Worm (Caenorhabditis elegans) whole organism, young adult: ENCODE data around the gene cyp-37A1.

Experiments used
- B0019.2 ChIP-seq: fragments of 200-800 bp; sonication (Bioruptor generic); conservative IDR thresholded peaks from 2 replicates; pipeline ENCODE4 v1.3.6; 2022; ENCODE audit warnings: missing genetic modification reagents, missing genetic modification characterization, missing compliant biosample characterization
- B0035.1 ChIP-seq: sonication (generic microtip); optimal IDR thresholded peaks from 2 replicates; lab custom pipeline; 2016; ENCODE audit warnings: missing genetic modification characterization, mild to moderate bottlenecking, missing compliant biosample characterization, missing genotype, missing genetic modification reagents
- B0261.1 ChIP-seq: sonication (generic microtip); optimal IDR thresholded peaks from 2 replicates; lab custom pipeline; 2016; ENCODE audit warnings: mild to moderate bottlenecking, missing genetic modification characterization, moderate library complexity, missing compliant biosample characterization
- C06A6.2 ChIP-seq: fragments of 200-800 bp; sonication (Bioruptor generic); conservative IDR thresholded peaks from 2 replicates; pipeline ENCODE4 v1.3.6; 2022; ENCODE audit warnings: missing genetic modification characterization, missing compliant biosample characterization
- C17E4.6 ChIP-seq: fragments of 200-800 bp; sonication (Bioruptor generic); IDR thresholded peaks from 2 replicates; pipeline ENCODE4 v1.3.6; 2022; ENCODE audit warnings: missing genetic modification reagents, missing genetic modification characterization, missing compliant biosample characterization
- F23B12.7 ChIP-seq: sonication (generic microtip); optimal IDR thresholded peaks from 2 replicates; lab custom pipeline; 2017; ENCODE audit warnings: missing genetic modification characterization, mild to moderate bottlenecking, missing compliant biosample characterization, antibody characterized with exemption, moderate library complexity; ENCODE audit not compliant: insufficient read depth
- F39B2.1 ChIP-seq: fragments of 200-800 bp; sonication (Bioruptor generic); IDR thresholded peaks from 2 replicates; pipeline ENCODE4 v1.3.6; 2022; ENCODE audit warnings: missing genetic modification reagents, missing genetic modification characterization, missing compliant biosample characterization
- F57C9.4 ChIP-seq: sonication (generic microtip); optimal IDR thresholded peaks from 2 replicates; lab custom pipeline; 2017; ENCODE audit warnings: mild to moderate bottlenecking, missing genetic modification characterization, missing compliant biosample characterization
- K11D2.4 ChIP-seq: fragments of 200-800 bp; sonication (Bioruptor generic); IDR thresholded peaks from 2 replicates; pipeline ENCODE4 v1.3.6; 2022; ENCODE audit warnings: missing genetic modification reagents, missing genetic modification characterization, missing compliant biosample characterization
- T07F8.4 ChIP-seq: sonication (generic microtip); optimal IDR thresholded peaks from 2 replicates; lab custom pipeline; 2016; ENCODE audit warnings: mild to moderate bottlenecking, missing genetic modification characterization, moderate library complexity, missing compliant biosample characterization
- Y53F4B.3 ChIP-seq: fragments of 200-800 bp; sonication (Bioruptor generic); IDR thresholded peaks from 2 replicates; pipeline ENCODE4 v1.3.6; 2022; ENCODE audit warnings: missing genetic modification reagents, missing genetic modification characterization, missing compliant biosample characterization
- aptf-2 ChIP-seq: fragments of 200-800 bp; sonication (Bioruptor generic); conservative IDR thresholded peaks from 2 replicates; pipeline ENCODE4 v1.3.6; 2022; ENCODE audit warnings: missing genetic modification reagents, missing genetic modification characterization, missing compliant biosample characterization
- bed-1 ChIP-seq: fragments of 200-800 bp; sonication (Bioruptor generic); IDR thresholded peaks from 2 replicates; pipeline ENCODE4 v1.3.6; 2022; ENCODE audit warnings: missing genetic modification reagents, missing genetic modification characterization, missing compliant biosample characterization
- bed-2 ChIP-seq: fragments of 200-800 bp; sonication (Bioruptor generic); IDR thresholded peaks from 2 replicates; pipeline ENCODE4 v1.3.6; 2022; ENCODE audit warnings: missing genetic modification reagents, missing genetic modification characterization, missing compliant biosample characterization
- ccch-3 ChIP-seq: fragments of 200-800 bp; sonication (Bioruptor generic); optimal IDR thresholded peaks from 2 replicates; lab custom pipeline; 2018; ENCODE audit warnings: mild to moderate bottlenecking, missing genetic modification characterization, missing compliant biosample characterization
- cebp-1 ChIP-seq, 2 experiments: fragments of 200-800 bp in 1 of 2; sonication (Bioruptor generic) in 1 of 2; sonication (generic microtip) in 1 of 2; IDR thresholded peaks in 1 of 2; optimal IDR thresholded peaks in 1 of 2; 2 replicates each; pipeline versions ENCODE4 v1.3.6 to Lab custom; 2017 to 2022; ENCODE audit warnings: missing compliant biosample characterization in 2 of 2, missing genetic modification characterization in 2 of 2, mild to moderate bottlenecking in 1 of 2, missing genetic modification reagents in 1 of 2, moderate library complexity in 1 of 2
- ceh-100 ChIP-seq: fragments of 200-800 bp; sonication (Bioruptor generic); IDR thresholded peaks from 2 replicates; pipeline ENCODE4 v1.3.6; 2022; ENCODE audit warnings: missing genetic modification reagents, missing genetic modification characterization, missing compliant biosample characterization
- ceh-27 ChIP-seq: fragments of 200-800 bp; sonication (Bioruptor generic); optimal IDR thresholded peaks from 2 replicates; lab custom pipeline; 2018; ENCODE audit warnings: mild to moderate bottlenecking, missing genetic modification characterization, moderate library complexity, missing compliant biosample characterization
- ceh-40 ChIP-seq: fragments of 200-800 bp; sonication (Bioruptor generic); IDR thresholded peaks from 2 replicates; pipeline ENCODE4 v1.3.6; 2022; ENCODE audit warnings: missing genetic modification characterization, missing compliant biosample characterization
- ceh-58 ChIP-seq: fragments of 200-800 bp; sonication (Bioruptor generic); IDR thresholded peaks from 2 replicates; pipeline ENCODE4 v1.3.6; 2022; ENCODE audit warnings: missing genetic modification characterization, missing compliant biosample characterization
- ceh-79 ChIP-seq: sonication (generic microtip); optimal IDR thresholded peaks from 2 replicates; lab custom pipeline; 2017; ENCODE audit warnings: mild to moderate bottlenecking, missing genetic modification characterization, missing compliant biosample characterization
- chd-7 ChIP-seq: sonication (generic microtip); optimal IDR thresholded peaks from 2 replicates; lab custom pipeline; 2016; ENCODE audit warnings: mild to moderate bottlenecking, missing genetic modification characterization, moderate library complexity, missing compliant biosample characterization
- die-1 ChIP-seq: sonication (generic microtip); optimal IDR thresholded peaks from 2 replicates; lab custom pipeline; 2016; ENCODE audit warnings: missing genotype, mild to moderate bottlenecking, missing genetic modification characterization, missing compliant biosample characterization
- egrh-3 ChIP-seq: fragments of 200-800 bp; sonication (Bioruptor generic); IDR thresholded peaks from 2 replicates; pipeline ENCODE4 v1.3.6; 2022; ENCODE audit warnings: missing genetic modification reagents, missing genetic modification characterization, missing compliant biosample characterization
- ekl-4 ChIP-seq: fragments of 200-800 bp; sonication (Bioruptor generic); IDR thresholded peaks from 2 replicates; pipeline ENCODE4 v1.3.6; 2022; ENCODE audit warnings: missing genetic modification reagents, missing genetic modification characterization, missing compliant biosample characterization
- gei-17 ChIP-seq: fragments of 200-800 bp; sonication (Bioruptor generic); optimal IDR thresholded peaks from 2 replicates; lab custom pipeline; 2018; ENCODE audit warnings: mild to moderate bottlenecking, missing genetic modification characterization, missing compliant biosample characterization
- hmg-1.2 ChIP-seq: fragments of 200-800 bp; sonication (Bioruptor generic); IDR thresholded peaks from 2 replicates; pipeline ENCODE4 v1.3.6; 2022; ENCODE audit warnings: missing genetic modification reagents, missing genetic modification characterization, missing compliant biosample characterization
- let-526 ChIP-seq: fragments of 200-800 bp; sonication (Bioruptor generic); IDR thresholded peaks from 2 replicates; pipeline ENCODE4 v1.3.6; 2022; ENCODE audit warnings: missing genetic modification reagents, missing genetic modification characterization, missing compliant biosample characterization
- lin-26 ChIP-seq: fragments of 200-800 bp; sonication (Bioruptor generic); IDR thresholded peaks from 2 replicates; pipeline ENCODE4 v1.3.6; 2022; ENCODE audit warnings: missing genetic modification reagents, missing genetic modification characterization, missing compliant biosample characterization
- lin-35 ChIP-seq, 3 experiments: fragments of 150-350 bp in 2 of 3; sonication (generic microtip) in 1 of 3; optimal IDR thresholded peaks; 2 replicates each; lab custom pipeline; 2014 to 2018; ENCODE audit warnings: missing biosample characterization in 3 of 3, missing genetic modification characterization in 3 of 3, missing genetic modification reagents in 3 of 3
- lin-54 ChIP-seq: fragments of 200-800 bp; sonication (Bioruptor generic); optimal IDR thresholded peaks from 2 replicates; lab custom pipeline; 2018; ENCODE audit warnings: mild to moderate bottlenecking, missing genetic modification characterization, missing compliant biosample characterization
- mcd-1 ChIP-seq: fragments of 200-800 bp; sonication (Bioruptor generic); IDR thresholded peaks from 2 replicates; pipeline ENCODE4 v1.3.6; 2022; ENCODE audit warnings: missing genetic modification reagents, missing genetic modification characterization, missing compliant biosample characterization
- mel-28 ChIP-seq: sonication (generic microtip); optimal IDR thresholded peaks from 2 replicates; lab custom pipeline; 2016; ENCODE audit warnings: borderline replicate concordance, mild to moderate bottlenecking, missing genetic modification characterization, missing compliant biosample characterization
- nhr-27 ChIP-seq: fragments of 200-800 bp; sonication (Bioruptor generic); optimal IDR thresholded peaks from 2 replicates; lab custom pipeline; 2018; ENCODE audit warnings: mild to moderate bottlenecking, missing genetic modification characterization, moderate library complexity, missing compliant biosample characterization
- nhr-80 ChIP-seq: sonication (generic microtip); optimal IDR thresholded peaks from 2 replicates; lab custom pipeline; 2016; ENCODE audit warnings: missing genetic modification characterization, missing compliant biosample characterization
- nhr-90 ChIP-seq: sonication (generic microtip); optimal IDR thresholded peaks from 2 replicates; lab custom pipeline; 2016; ENCODE audit warnings: missing genotype, mild to moderate bottlenecking, missing genetic modification characterization, missing compliant biosample characterization
- pbrm-1 ChIP-seq: fragments of 200-800 bp; sonication (Bioruptor generic); IDR thresholded peaks from 2 replicates; pipeline ENCODE4 v1.3.6; 2022; ENCODE audit warnings: missing genetic modification reagents, missing genetic modification characterization, missing compliant biosample characterization
- rcor-1 ChIP-seq: fragments of 200-800 bp; sonication (Bioruptor generic); IDR thresholded peaks from 2 replicates; pipeline ENCODE4 v1.3.6; 2022; ENCODE audit warnings: missing genetic modification reagents, missing genetic modification characterization, missing compliant biosample characterization
- repo-1 ChIP-seq: sonication (generic microtip); optimal IDR thresholded peaks from 2 replicates; lab custom pipeline; 2017; ENCODE audit warnings: mild to moderate bottlenecking, missing genetic modification characterization, missing compliant biosample characterization
- rpc-1 ChIP-seq, 2 experiments: fragments of 150-350 bp in 1 of 2; sonication (generic microtip) in 1 of 2; optimal IDR thresholded peaks; 2 replicates each; lab custom pipeline; 2014 to 2018; ENCODE audit warnings: missing biosample characterization in 1 of 2, missing genetic modification characterization in 1 of 2, missing genetic modification reagents in 1 of 2, missing genotype in 1 of 2
- snpc-4 ChIP-seq, 5 experiments: fragments of 150-350 bp in 1 of 5; sonication (generic microtip) in 4 of 5; optimal IDR thresholded peaks; 2 replicates each; lab custom pipeline; 2014 to 2018; ENCODE audit warnings: missing genetic modification characterization in 5 of 5, missing biosample characterization in 3 of 5, antibody characterized with exemption in 2 of 5, mild to moderate bottlenecking in 2 of 5, missing compliant biosample characterization in 2 of 5, missing genotype in 2 of 5, moderate library complexity in 2 of 5, missing genetic modification reagents in 1 of 5
- tlf-1 ChIP-seq: fragments of 200-800 bp; sonication (Bioruptor generic); optimal IDR thresholded peaks from 2 replicates; lab custom pipeline; 2018; ENCODE audit warnings: mild to moderate bottlenecking, missing genetic modification characterization, missing compliant biosample characterization
- xnd-1 ChIP-seq: sonication (generic microtip); optimal IDR thresholded peaks from 2 replicates; lab custom pipeline; 2016; ENCODE audit warnings: missing genotype, missing genetic modification reagents, missing genetic modification characterization, missing compliant biosample characterization
- zfh-2 ChIP-seq: fragments of 200-800 bp; sonication (Bioruptor generic); conservative IDR thresholded peaks from 2 replicates; pipeline ENCODE4 v1.3.6; 2022; ENCODE audit warnings: missing genetic modification reagents, missing genetic modification characterization, missing compliant biosample characterization
- ztf-22 ChIP-seq: fragments of 200-800 bp; sonication (Bioruptor generic); optimal IDR thresholded peaks from 2 replicates; lab custom pipeline; 2018; ENCODE audit warnings: mild to moderate bottlenecking, missing genetic modification characterization, moderate library complexity, missing compliant biosample characterization

cyp-37A1 gene

DNA sequence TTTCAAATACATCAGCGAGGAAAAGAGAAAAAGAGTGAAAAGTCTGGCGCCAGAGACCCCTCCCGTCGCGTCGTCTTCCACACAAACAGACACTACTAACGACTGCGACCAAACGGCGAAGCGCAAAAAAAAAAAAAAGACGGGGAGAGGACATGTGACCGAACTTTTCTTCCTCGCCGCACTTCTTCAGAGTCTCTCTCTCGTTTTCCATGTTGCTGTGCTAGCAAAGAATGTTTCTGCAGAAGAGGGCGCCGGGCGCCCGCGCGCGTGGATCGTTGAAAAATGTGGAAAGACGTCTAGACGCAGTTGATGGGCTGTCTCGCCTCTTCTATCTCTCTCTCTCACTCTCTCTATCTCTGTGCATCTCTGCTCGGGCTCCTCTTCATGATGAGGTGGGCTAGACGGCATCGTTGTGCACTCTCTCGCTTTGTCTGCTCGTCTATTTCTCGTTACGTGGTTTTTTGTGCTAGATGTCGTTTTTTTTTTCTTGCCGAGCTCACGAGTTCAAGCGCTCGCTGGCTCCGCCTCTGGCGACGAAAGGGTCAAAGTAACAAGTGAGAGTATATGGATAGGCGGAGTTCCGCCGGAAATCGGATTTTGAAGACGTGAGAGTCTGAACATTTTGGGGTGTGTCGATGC, 23.6 kb upstream of the cyp-37A1 start (continued):
- peak in 1 of 3 experiments; percentile 63 for TF ChIP-seq lin-35 (GFP tag; optimal IDR thresholded peaks at IDR 0.05; lab: Kevin White, UChicago)
- TF ChIP-seq Y53F4B.3 (GFP tag; lab: Robert Waterston, UW), result no peak
- TF ChIP-seq zfh-2 (GFP tag; lab: Robert Waterston, UW), result peak; percentile 99
- peak; percentile 61 for TF ChIP-seq ceh-27 (GFP tag; lab: Kevin White, UChicago)
- TF ChIP-seq gei-17, result peak; percentile 71
- peak; percentile 93 for TF ChIP-seq ztf-22
- peak; percentile 94 for TF ChIP-seq K11D2.4 (GFP tag; lab: Robert Waterston, UW)
- peak; percentile 48 for TF ChIP-seq lin-54 (GFP tag; lab: Kevin White, UChicago)
- peak; percentile 99 for TF ChIP-seq nhr-80 (tag; lab: Kevin White, UChicago)
- no peak for TF ChIP-seq rpc-1 (optimal IDR thresholded peaks at IDR 0.05; lab: Kevin White, UChicago)
- no peak for TF ChIP-seq rpc-1 (tag; optimal IDR thresholded peaks at IDR 0.05; lab: Kevin White, UChicago)
- TF ChIP-seq C17E4.6 (GFP tag; lab: Robert Waterston, UW), result 0 out of 2 replicates have a peak, but pooled peaks have one; percentile 38
- TF ChIP-seq egrh-3 (GFP tag; lab: Robert Waterston, UW), result peak; percentile 82
- peak; percentile 60 for TF ChIP-seq ekl-4
- TF ChIP-seq hmg-1.2, result peak; percentile 92
- peak; percentile 25 for TF ChIP-seq snpc-4 (GFP tag; optimal IDR thresholded peaks at IDR 0.05; lab: Kevin White, UChicago)
- TF ChIP-seq snpc-4 (tag; optimal IDR thresholded peaks at IDR 0.05; lab: Kevin White, UChicago), result peak in 3 of 4 experiments; percentile 71 to 87 (median 85)
- 0 out of 2 replicates have a peak, but pooled peaks have one; percentile 9 for TF ChIP-seq rcor-1 (GFP tag; lab: Robert Waterston, UW)
- TF ChIP-seq pbrm-1 (GFP tag; lab: Robert Waterston, UW), result peak; percentile 77
- peak; percentile 82 for TF ChIP-seq lin-26 (GFP tag; lab: Robert Waterston, UW)
- peak; percentile 57 for TF ChIP-seq die-1 (tag; lab: Kevin White, UChicago)
- TF ChIP-seq ceh-40 (GFP tag; lab: Robert Waterston, UW), result no peak
- peak; percentile 37 for TF ChIP-seq repo-1
- peak; percentile 74 for TF ChIP-seq nhr-90 (tag; lab: Kevin White, UChicago)
- peak; percentile 20 for TF ChIP-seq F23B12.7 (tag; lab: Kevin White, UChicago)
- peak; percentile 17 for TF ChIP-seq mel-28 (tag; lab: Kevin White, UChicago)
- peak; percentile 14 for TF ChIP-seq tlf-1 (GFP tag; lab: Kevin White, UChicago)
- peak; percentile 85; the same call in 1 of the 2 replicates for TF ChIP-seq let-526 (GFP tag; lab: Robert Waterston, UW)
- TF ChIP-seq ceh-58, result no peak
- no peak for TF ChIP-seq aptf-2 (GFP tag; lab: Robert Waterston, UW)
- peak; percentile 33 for TF ChIP-seq T07F8.4
- TF ChIP-seq chd-7 (tag; lab: Kevin White, UChicago), result peak; percentile 96
- TF ChIP-seq B0019.2 (GFP tag; lab: Robert Waterston, UW), result no peak
- TF ChIP-seq bed-2 (GFP tag; lab: Robert Waterston, UW), result peak; percentile 23; the same call in 1 of the 2 replicates
- peak; percentile 47 for TF ChIP-seq F57C9.4 (tag; lab: Kevin White, UChicago)
- TF ChIP-seq nhr-27, result no peak
- peak; percentile 17 for TF ChIP-seq B0261.1 (tag; lab: Kevin White, UChicago)
- TF ChIP-seq F39B2.1 (GFP tag; lab: Robert Waterston, UW), result no peak
- 0 out of 2 replicates have a peak, but pooled peaks have one; percentile 7 for TF ChIP-seq bed-1 (GFP tag; lab: Robert Waterston, UW)
- TF ChIP-seq mcd-1 (GFP tag; lab: Robert Waterston, UW), result peak; percentile 86
- TF ChIP-seq B0035.1 (tag; lab: Kevin White, UChicago), result peak; percentile 80
- peak; percentile 74 for TF ChIP-seq ceh-100 (GFP tag; lab: Robert Waterston, UW)
- TF ChIP-seq xnd-1 (tag; lab: Kevin White, UChicago), result no peak
- peak; percentile 43 for TF ChIP-seq ceh-79 (tag; lab: Kevin White, UChicago)
- TF ChIP-seq ccch-3 (GFP tag; lab: Kevin White, UChicago), result no peak
- TF ChIP-seq C06A6.2 (GFP tag; lab: Robert Waterston, UW), result peak; percentile 84
- peak; percentile 65; the same call in 1 of the 2 replicates for TF ChIP-seq cebp-1 (GFP tag; IDR thresholded peaks at IDR 0.05; lab: Robert Waterston, UW)
- TF ChIP-seq cebp-1 (tag; optimal IDR thresholded peaks at IDR 0.05; lab: Kevin White, UChicago), result peak; percentile 94
